Worm (Caenorhabditis elegans) whole organism, late embryonic: ENCODE results near the gene T20D4.3.

Experiments
- ceh-9 ChIP-seq: sonication (generic microtip); optimal IDR thresholded peaks from 2 replicates; lab custom pipeline; 2016; ENCODE audit warnings: mild to moderate bottlenecking, missing genetic modification characterization, inconsistent platforms, missing compliant biosample characterization
- dmd-4 ChIP-seq: sonication (generic microtip); optimal IDR thresholded peaks from 2 replicates; lab custom pipeline; 2016; ENCODE audit warnings: borderline replicate concordance, missing genetic modification characterization, missing compliant biosample characterization
- fax-1 ChIP-seq: sonication (generic microtip); optimal IDR thresholded peaks from 2 replicates; lab custom pipeline; 2016; ENCODE audit warnings: missing genotype, missing genetic modification characterization, missing compliant biosample characterization
- nhr-11 ChIP-seq: fragments of 150-350 bp; optimal IDR thresholded peaks from 2 replicates; lab custom pipeline; 2014; ENCODE audit warnings: missing biosample characterization, missing genetic modification characterization
- pha-2 ChIP-seq: sonication (generic microtip); optimal IDR thresholded peaks from 2 replicates; lab custom pipeline; 2017; ENCODE audit warnings: mild to moderate bottlenecking, missing genetic modification characterization, missing compliant biosample characterization
- pha-4 ChIP-seq: fragments of 150-350 bp; optimal IDR thresholded peaks from 2 replicates; lab custom pipeline; 2018; ENCODE audit warnings: missing biosample characterization, missing genetic modification reagents, missing genetic modification characterization
- pqm-1 ChIP-seq: sonication (generic microtip); optimal IDR thresholded peaks from 2 replicates; lab custom pipeline; 2016; ENCODE audit warnings: missing genetic modification characterization, missing compliant biosample characterization
- sox-4 ChIP-seq: sonication (generic microtip); optimal IDR thresholded peaks from 2 replicates; lab custom pipeline; 2017; ENCODE audit warnings: mild to moderate bottlenecking, missing genetic modification characterization, inconsistent platforms, missing compliant biosample characterization
- tbx-2 ChIP-seq: sonication (generic microtip); optimal IDR thresholded peaks from 2 replicates; lab custom pipeline; 2016; ENCODE audit warnings: missing genetic modification characterization, missing compliant biosample characterization

DNA sequence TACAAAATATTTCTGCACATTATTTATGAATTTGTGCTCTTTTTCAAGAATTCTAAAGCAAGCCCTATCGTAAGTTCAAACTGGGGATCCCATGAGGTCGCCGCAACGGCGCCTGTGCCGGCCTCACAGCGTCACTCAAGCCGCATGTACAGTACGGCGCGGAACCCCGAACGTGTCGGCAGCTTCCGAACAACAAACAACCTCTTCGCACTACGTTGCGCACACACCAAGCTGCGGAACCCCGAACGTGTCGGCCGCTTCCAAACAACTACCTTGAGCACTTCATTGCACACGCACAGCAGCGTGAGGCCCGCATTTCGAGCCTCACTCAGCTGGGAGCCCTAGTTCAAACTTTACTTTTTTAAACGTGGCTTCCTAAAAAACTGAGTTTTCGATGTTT is 24.0 kb upstream of the T20D4.3 start:
- TF ChIP-seq nhr-11 (tag; lab: Kevin White, UChicago) = no peak
- no peak for TF ChIP-seq tbx-2 (tag; lab: Kevin White, UChicago)
- no peak for TF ChIP-seq dmd-4 (tag; lab: Kevin White, UChicago)
- no peak for TF ChIP-seq pha-2 (tag; lab: Kevin White, UChicago)
- TF ChIP-seq sox-4 (tag; lab: Kevin White, UChicago) = no peak
- no peak for TF ChIP-seq pqm-1
- TF ChIP-seq fax-1 = no peak
- no peak for TF ChIP-seq ceh-9
- TF ChIP-seq pha-4 = no peak
